Worm (Caenorhabditis elegans) whole organism, early embryonic: ENCODE measurements around the gene delm-1.

Experiments used
- F13C5.2 ChIP-seq: sonication (generic microtip); optimal IDR thresholded peaks from 2 replicates; lab custom pipeline; 2017; ENCODE audit warnings: mild to moderate bottlenecking, missing genetic modification characterization, inconsistent platforms, missing compliant biosample characterization
- ceh-36 ChIP-seq: sonication (generic microtip); optimal IDR thresholded peaks from 2 replicates; lab custom pipeline; 2016; ENCODE audit warnings: missing genetic modification characterization, inconsistent platforms, missing compliant biosample characterization
- sea-1 ChIP-seq: fragments of 200-800 bp; sonication (Bioruptor generic); conservative IDR thresholded peaks from 2 replicates; pipeline ENCODE4 v1.3.6; 2022; ENCODE audit warnings: missing genetic modification characterization, missing compliant biosample characterization
- tbx-11 ChIP-seq: fragments of 200-800 bp; sonication (Bioruptor generic); IDR thresholded peaks from 2 replicates; pipeline ENCODE4 v1.3.6; 2022; ENCODE audit warnings: missing genetic modification characterization, missing compliant biosample characterization
- tbx-37 ChIP-seq: fragments of 200-800 bp; sonication (Bioruptor generic); conservative IDR thresholded peaks from 2 replicates; pipeline ENCODE4 v1.3.6; 2022; ENCODE audit warnings: missing genetic modification reagents, missing genetic modification characterization, missing compliant biosample characterization

DNA sequence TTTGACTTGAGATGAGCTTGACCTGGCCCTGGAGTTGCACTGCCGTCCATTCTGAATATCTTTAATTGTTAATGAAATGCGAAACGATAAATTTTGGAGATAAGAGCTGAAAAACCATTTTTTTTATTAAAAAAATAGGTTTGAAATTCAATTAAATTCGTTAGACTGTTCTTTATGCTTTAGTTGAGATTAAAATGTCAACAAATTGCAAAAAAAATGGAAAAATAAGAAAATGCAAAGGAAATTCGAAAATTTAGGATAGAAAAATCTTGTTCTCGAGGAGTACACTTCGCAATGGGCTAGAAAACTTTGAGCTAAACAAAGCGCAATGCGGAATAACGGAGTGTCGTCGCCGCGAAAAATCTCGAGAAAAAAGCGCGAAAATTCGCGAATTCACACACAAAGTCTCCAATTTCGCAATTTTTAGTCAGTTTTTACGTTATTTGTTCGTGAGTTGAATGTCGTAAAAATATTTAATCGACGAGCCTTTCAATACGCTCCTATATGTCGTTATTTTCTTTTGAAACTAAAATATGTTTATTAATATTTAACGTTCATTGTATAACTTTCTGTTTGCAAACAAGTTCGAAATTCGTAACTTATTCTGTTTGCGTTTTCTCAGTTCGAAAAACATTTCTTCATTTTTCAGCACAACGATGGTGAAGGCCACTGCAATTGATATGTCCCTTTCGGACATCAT is 11.7 kb upstream of the delm-1 start, which contains the start of the genes rpb-12 and aly-2:
- TF ChIP-seq sea-1 (GFP tag; lab: Robert Waterston, UW) (no peak), ceh-36 (no peak), tbx-37 (no peak), tbx-11 (GFP tag; lab: Robert Waterston, UW) (no peak), F13C5.2 (tag; lab: Kevin White, UChicago) (no peak)
